Worm (Caenorhabditis elegans): ENCODE results near the gene nhr-101.

ce11 chrV:11583212-11583611 lies 12.9 kb downstream of the nhr-101 start, which contains the start of gene srx-88:
- TF ChIP-seq elt-3 (tag; optimal IDR thresholded peaks at IDR 0.05) (no peak), aly-2 (tag; optimal IDR thresholded peaks at IDR 0.05) (no peak), nhr-77 (tag; optimal IDR thresholded peaks at IDR 0.05) (no peak), egl-27 (tag; optimal IDR thresholded peaks at IDR 0.05) (no peak), nhr-237 (tag; optimal IDR thresholded peaks at IDR 0.05) (no peak)

All from whole organism, L1 larva.